Fruit fly (Drosophila melanogaster): Measurements from ENCODE around the gene CG4281.

CG4281 gene

dm6 chrX:2083109-2083508 is 18.2 kb upstream of the CG4281 start (continued):
- TF ChIP-seq cato (GFP tag; optimal IDR thresholded peaks at IDR 0.05; ENCODE audit: borderline replicate concordance): no peak
- TF ChIP-seq CG30403 (GFP tag; optimal IDR thresholded peaks at IDR 0.05): peak; percentile 51
- TF ChIP-seq sd (tag; optimal IDR thresholded peaks at IDR 0.05): peak; percentile 27
- no peak for TF ChIP-seq nerfin-1 (tag; optimal IDR thresholded peaks at IDR 0.05)
- TF ChIP-seq CG2889 (GFP tag; IDR thresholded peaks at IDR 0.05): peak; percentile 52; the same call in 1 of the 3 replicates
- TF ChIP-seq so (GFP tag; IDR thresholded peaks at IDR 0.05): peak; percentile 72; the same call in 2 of the 3 replicates
- peak; percentile 43; the same call in 1 of the 2 replicates for TF ChIP-seq CG14014 (GFP tag; IDR thresholded peaks at IDR 0.05)
- peak; percentile 38 for TF ChIP-seq CG3995 (GFP tag; optimal IDR thresholded peaks at IDR 0.05)
- TF ChIP-seq Hr3 (GFP tag; optimal IDR thresholded peaks at IDR 0.05): no peak
- no peak for TF ChIP-seq CG2875 (GFP tag; optimal IDR thresholded peaks at IDR 0.05)
- TF ChIP-seq Dad (GFP tag; optimal IDR thresholded peaks at IDR 0.05): no peak
- no peak for TF ChIP-seq ken (GFP tag; IDR thresholded peaks at IDR 0.05)
- TF ChIP-seq CG11247 (GFP tag; IDR thresholded peaks at IDR 0.05): peak; percentile 66
- no peak for TF ChIP-seq CG7745 (tag; optimal IDR thresholded peaks at IDR 0.05)
- TF ChIP-seq Doc3 (GFP tag; IDR thresholded peaks at IDR 0.05; ENCODE audit: partially characterized antibody): no peak
- no peak for TF ChIP-seq TFAM (GFP tag; optimal IDR thresholded peaks at IDR 0.05)
- TF ChIP-seq CG13894 (tag; optimal IDR thresholded peaks at IDR 0.05): peak; percentile 14
- no peak for TF ChIP-seq Neu2 (GFP tag; optimal IDR thresholded peaks at IDR 0.05; ENCODE audit: borderline replicate concordance)
- peak; percentile 17 for TF ChIP-seq CG12391 (tag; optimal IDR thresholded peaks at IDR 0.05)
- no peak; the same call in 1 of the 2 replicates for TF ChIP-seq ssp (GFP tag; IDR thresholded peaks at IDR 0.05)
- peak; percentile 7 for TF ChIP-seq Abd-B (GFP tag; optimal IDR thresholded peaks at IDR 0.05)
- TF ChIP-seq CG9876 (GFP tag; optimal IDR thresholded peaks at IDR 0.05): no peak
- no peak for TF ChIP-seq run (tag; optimal IDR thresholded peaks at IDR 0.05)
- TF ChIP-seq jing (GFP tag; optimal IDR thresholded peaks at IDR 0.05): no peak
- TF ChIP-seq CG7786 (GFP tag; optimal IDR thresholded peaks at IDR 0.05): peak; percentile 72
- peak; percentile 53; the same call in 1 of the 2 replicates for TF ChIP-seq Poxn (GFP tag; IDR thresholded peaks at IDR 0.05)
- no peak for TF ChIP-seq CG6854 (GFP tag; optimal IDR thresholded peaks at IDR 0.05)
- TF ChIP-seq lov (optimal IDR thresholded peaks at IDR 0.05): no peak
- TF ChIP-seq lov (GFP tag; IDR thresholded peaks at IDR 0.05): no peak
- TF ChIP-seq CG42726 (GFP tag; IDR thresholded peaks at IDR 0.05; ENCODE audit: partially characterized antibody): no peak
- TF ChIP-seq Doc2 (GFP tag; IDR thresholded peaks at IDR 0.05): no peak
- peak; percentile 56 for TF ChIP-seq esg (GFP tag; conservative IDR thresholded peaks at IDR 0.05)
- no peak for TF ChIP-seq mld (GFP tag; IDR thresholded peaks at IDR 0.05; ENCODE audit: partially characterized antibody)
- no peak for TF ChIP-seq CG13287 (GFP tag; IDR thresholded peaks at IDR 0.05; ENCODE audit: partially characterized antibody)

- TF ChIP-seq CG43689 (GFP tag; IDR thresholded peaks at IDR 0.05) (no peak), CG30431 (GFP tag; optimal IDR thresholded peaks at IDR 0.05) (no peak), bab2 (GFP tag; optimal IDR thresholded peaks at IDR 0.05) (no peak), E2f1 (GFP tag; IDR thresholded peaks at IDR 0.05) (no peak), CG8290 (GFP tag; optimal IDR thresholded peaks at IDR 0.05) (no peak), CG8290 (tag; optimal IDR thresholded peaks at IDR 0.05) (no peak), vfl (GFP tag; optimal IDR thresholded peaks at IDR 0.05) (no peak), CG34422 (GFP tag; IDR thresholded peaks at IDR 0.05) (0 out of 3 replicates have a peak, but pooled peaks have one; percentile 12), CG3065 (GFP tag; optimal IDR thresholded peaks at IDR 0.05) (no peak), CG2712 (tag; optimal IDR thresholded peaks at IDR 0.05) (no peak), zfh2 (GFP tag; optimal IDR thresholded peaks at IDR 0.05) (no peak), Adf1 (GFP tag; IDR thresholded peaks at IDR 0.05) (peak; percentile 9; the same call in 1 of the 2 replicates), Deaf1 (tag; optimal IDR thresholded peaks at IDR 0.05) (peak; percentile 23), CG7271 (tag; optimal IDR thresholded peaks at IDR 0.05) (no peak), scrt (GFP tag; optimal IDR thresholded peaks at IDR 0.05) (peak; percentile 63), dati (GFP tag; IDR thresholded peaks at IDR 0.05) (no peak), cato (GFP tag; optimal IDR thresholded peaks at IDR 0.05; ENCODE audit: borderline replicate concordance) (no peak), yki (optimal IDR thresholded peaks at IDR 0.05) (no peak), nerfin-2 (GFP tag; IDR thresholded peaks at IDR 0.05; ENCODE audit: partially characterized antibody) (no peak), abd-A (tag; optimal IDR thresholded peaks at IDR 0.05) (peak; percentile 59)
These were observed 17.0 kb upstream of the CG4281 start for dm6 chrX:2081848-2082365.
